Worm (Caenorhabditis elegans) whole organism, L4/young adult: ENCODE measurements around the gene C07A9.10.

Source experiments
- W03F9.2 ChIP-seq: fragments of 150-350 bp; optimal IDR thresholded peaks from 2 replicates; lab custom pipeline; 2014; ENCODE audit warnings: missing biosample characterization, missing genetic modification characterization
- dao-5 ChIP-seq: sonication (generic microtip); optimal IDR thresholded peaks from 2 replicates; lab custom pipeline; 2016; ENCODE audit warnings: missing genotype, missing genetic modification characterization, moderate library complexity, missing compliant biosample characterization
- him-1 ChIP-seq: sonication (generic microtip); optimal IDR thresholded peaks from 2 replicates; lab custom pipeline; 2016; ENCODE audit warnings: missing genotype, missing genetic modification reagents, missing genetic modification characterization, missing compliant biosample characterization

DNA sequence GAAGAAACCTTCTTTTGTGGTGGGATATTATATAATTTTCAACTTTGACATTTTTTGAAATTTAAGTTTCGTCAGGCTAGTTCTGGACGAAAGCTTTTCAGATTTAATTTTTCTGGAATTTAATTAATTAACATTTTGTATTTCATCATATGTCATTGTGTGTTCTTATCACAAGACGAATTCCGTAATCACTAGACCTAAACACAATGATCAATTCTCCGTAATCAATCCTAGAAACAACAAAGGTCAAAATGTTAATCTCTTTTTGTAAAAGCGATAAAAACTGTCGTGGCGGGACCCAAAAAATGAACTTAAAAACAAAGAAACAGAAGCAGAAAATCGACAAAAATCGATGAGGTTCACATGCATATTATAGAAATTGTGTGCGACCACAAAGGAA, 28.9 kb upstream of the C07A9.10 start:
- TF ChIP-seq W03F9.2, result no peak
- TF ChIP-seq him-1 (tag; lab: Kevin White, UChicago), result no peak
- no peak for TF ChIP-seq dao-5 (tag; lab: Kevin White, UChicago)
